4 worm cellular contexts compared by ENCODE assay signal in the genomic region with DNA sequence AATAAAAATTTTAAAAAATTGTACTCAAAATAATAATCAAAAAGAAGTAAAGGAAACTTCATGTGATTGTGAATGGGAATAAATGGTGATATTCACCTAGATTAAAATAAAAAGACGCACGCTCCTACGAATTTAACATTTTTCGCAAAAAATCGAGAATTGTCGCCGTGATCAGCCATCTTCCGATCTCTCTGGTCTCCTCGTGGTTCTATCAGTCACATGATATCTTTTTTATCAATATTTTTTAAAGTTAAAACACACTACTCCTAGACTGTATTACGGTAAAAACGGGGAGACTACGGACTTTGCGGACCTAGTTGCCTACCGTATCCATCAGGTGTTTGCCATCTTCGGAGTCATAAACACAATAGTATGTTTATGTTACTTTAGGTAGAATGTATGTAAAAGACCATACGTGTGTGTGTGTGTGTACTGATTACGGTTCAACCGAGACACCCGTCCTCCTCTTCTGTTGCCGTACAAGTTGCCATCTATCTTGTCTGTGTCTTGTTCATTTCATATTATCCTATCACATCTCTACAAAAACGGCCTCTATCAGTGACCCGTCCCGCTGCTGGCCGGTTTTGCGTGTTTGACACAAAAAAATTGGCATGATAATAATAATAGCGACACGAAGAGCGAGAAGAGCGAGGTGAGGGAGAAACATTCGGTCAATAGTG.
A peak's percentile ranks its signal among the peaks of the same experiment; 100 is the strongest.
TF ChIP-seq lines count a peak whose summit lies in the region.

A gene (minus strand): TSS at position 444 of the 680 bp plus-strand sequence.

TF ChIP-seq in whole organism, L1 larva, 84 proteins besides CTCF, POLR2A, EP300 and RAD21 (continued from another document):
- TF ChIP-seq ceh-82 (tag; optimal IDR thresholded peaks at IDR 0.05; lab: Kevin White, UChicago) (no peak), lsy-2 (tag; optimal IDR thresholded peaks at IDR 0.05; lab: Kevin White, UChicago) (peak in 1 of 2 experiments; percentile 50), unc-86 (tag; optimal IDR thresholded peaks at IDR 0.05; lab: Kevin White, UChicago) (no peak), nhr-28 (tag; optimal IDR thresholded peaks at IDR 0.05; lab: Kevin White, UChicago) (no peak), ztf-11 (tag; optimal IDR thresholded peaks at IDR 0.05; lab: Kevin White, UChicago) (no peak), lin-35 (GFP tag; optimal IDR thresholded peaks at IDR 0.05; lab: Kevin White, UChicago) (peak in 1 of 2 experiments; percentile 52), elt-2 (tag; optimal IDR thresholded peaks at IDR 0.05; lab: Kevin White, UChicago) (peak; percentile 74), snu-23 (GFP tag; optimal IDR thresholded peaks at IDR 0.05; lab: Kevin White, UChicago) (peak; percentile 40), fkh-10 (GFP tag; optimal IDR thresholded peaks at IDR 0.05; lab: Kevin White, UChicago) (no peak), nhr-85 (tag; lab: Kevin White, UChicago) (peak; percentile 86), pax-3 (tag; optimal IDR thresholded peaks at IDR 0.05; lab: Kevin White, UChicago) (no peak), efl-1 (optimal IDR thresholded peaks at IDR 0.05; lab: Kevin White, UChicago) (no peak), efl-1 (GFP tag; optimal IDR thresholded peaks at IDR 0.05 in 1 of 2; lab: Kevin White, UChicago) (peak in 1 of 2 experiments; percentile 82)

TF ChIP-seq in whole organism, L2 larva, 48 proteins besides CTCF, POLR2A, EP300 and RAD21 (continued from another document):
- peak; percentile 23 for TF ChIP-seq nhr-21 (tag; optimal IDR thresholded peaks at IDR 0.05; lab: Kevin White, UChicago)
- TF ChIP-seq alr-1 (tag; optimal IDR thresholded peaks at IDR 0.05; lab: Kevin White, UChicago): no peak
- no peak for TF ChIP-seq elt-3 (tag; optimal IDR thresholded peaks at IDR 0.05; lab: Kevin White, UChicago)
- TF ChIP-seq sem-4 (tag; optimal IDR thresholded peaks at IDR 0.05; lab: Kevin White, UChicago): no peak
- TF ChIP-seq mbf-1 (tag; optimal IDR thresholded peaks at IDR 0.05; lab: Kevin White, UChicago): no peak
- TF ChIP-seq mdl-1 (tag; optimal IDR thresholded peaks at IDR 0.05; lab: Kevin White, UChicago): no peak
- peak; percentile 23 for TF ChIP-seq F13H6.1 (tag; optimal IDR thresholded peaks at IDR 0.05; lab: Kevin White, UChicago)
- no peak for TF ChIP-seq unc-39 (tag; optimal IDR thresholded peaks at IDR 0.05; lab: Kevin White, UChicago)
- no peak for TF ChIP-seq ZK546.5 (tag; optimal IDR thresholded peaks at IDR 0.05; lab: Kevin White, UChicago)
- TF ChIP-seq ztf-4 (tag; optimal IDR thresholded peaks at IDR 0.05; lab: Kevin White, UChicago): no peak
- no peak for TF ChIP-seq skn-1 (tag; optimal IDR thresholded peaks at IDR 0.05; lab: Kevin White, UChicago)
- peak; percentile 30 for TF ChIP-seq nhr-25 (tag; optimal IDR thresholded peaks at IDR 0.05; lab: Kevin White, UChicago)
- TF ChIP-seq Y55F3AM.14 (GFP tag; optimal IDR thresholded peaks at IDR 0.05; lab: Kevin White, UChicago): no peak
- TF ChIP-seq aly-2 (tag; optimal IDR thresholded peaks at IDR 0.05; lab: Kevin White, UChicago): no peak
- no peak for TF ChIP-seq nhr-237 (tag; optimal IDR thresholded peaks at IDR 0.05; lab: Kevin White, UChicago)
- TF ChIP-seq sma-9 (GFP tag; optimal IDR thresholded peaks at IDR 0.05; lab: Kevin White, UChicago): peak; percentile 49
- TF ChIP-seq sma-9 (tag; optimal IDR thresholded peaks at IDR 0.05; lab: Kevin White, UChicago): no peak
- peak in 1 of 2 experiments; percentile 16 for TF ChIP-seq lsy-2 (tag; optimal IDR thresholded peaks at IDR 0.05; lab: Kevin White, UChicago)
- TF ChIP-seq nhr-129 (tag; optimal IDR thresholded peaks at IDR 0.05; lab: Kevin White, UChicago): peak; percentile 64
TF ChIP-seq in whole organism, L2 larva: peak in this region for 9.

TF ChIP-seq in whole organism, L3 larva, 47 proteins besides CTCF, POLR2A, EP300 and RAD21 (continued from another document):
- TF ChIP-seq nhr-67 (tag; optimal IDR thresholded peaks at IDR 0.05; lab: Kevin White, UChicago) (no peak), mml-1 (tag; optimal IDR thresholded peaks at IDR 0.05; lab: Kevin White, UChicago) (no peak), ceh-9 (tag; optimal IDR thresholded peaks at IDR 0.05; lab: Kevin White, UChicago) (no peak), fos-1 (tag; optimal IDR thresholded peaks at IDR 0.05; lab: Kevin White, UChicago) (no peak), ZK546.5 (tag; optimal IDR thresholded peaks at IDR 0.05; lab: Kevin White, UChicago) (no peak), aly-2 (tag; optimal IDR thresholded peaks at IDR 0.05; lab: Kevin White, UChicago) (no peak), ztf-11 (tag; optimal IDR thresholded peaks at IDR 0.05; lab: Kevin White, UChicago) (no peak), pqm-1 (tag; optimal IDR thresholded peaks at IDR 0.05; lab: Kevin White, UChicago) (peak; percentile 52), eor-1 (tag; optimal IDR thresholded peaks at IDR 0.05; lab: Kevin White, UChicago) (no peak), elt-3 (tag; optimal IDR thresholded peaks at IDR 0.05; lab: Kevin White, UChicago) (peak in 1 of 3 experiments; percentile 59), zag-1 (tag; optimal IDR thresholded peaks at IDR 0.05; lab: Kevin White, UChicago) (no peak), nhr-77 (tag; optimal IDR thresholded peaks at IDR 0.05; lab: Kevin White, UChicago) (no peak), sea-2 (GFP tag; optimal IDR thresholded peaks at IDR 0.05; lab: Kevin White, UChicago) (no peak), fkh-2 (tag; optimal IDR thresholded peaks at IDR 0.05; lab: Kevin White, UChicago) (no peak), nfya-1 (tag; optimal IDR thresholded peaks at IDR 0.05; lab: Kevin White, UChicago; ENCODE audit: insufficient read depth) (no peak), pha-4 (tag; optimal IDR thresholded peaks at IDR 0.05; lab: Kevin White, UChicago) (peak; percentile 28), lin-39 (tag; optimal IDR thresholded peaks at IDR 0.05; lab: Kevin White, UChicago) (no peak), egl-27 (tag; optimal IDR thresholded peaks at IDR 0.05; lab: Kevin White, UChicago) (no peak), jun-1 (tag; optimal IDR thresholded peaks at IDR 0.05; lab: Kevin White, UChicago) (peak; percentile 10), unc-62 (GFP tag; optimal IDR thresholded peaks at IDR 0.05; lab: Kevin White, UChicago) (no peak), nhr-12 (tag; optimal IDR thresholded peaks at IDR 0.05; lab: Kevin White, UChicago) (no peak), hmg-11 (tag; optimal IDR thresholded peaks at IDR 0.05; lab: Kevin White, UChicago) (no peak), ceh-16 (tag; optimal IDR thresholded peaks at IDR 0.05; lab: Kevin White, UChicago) (no peak), snpc-4 (tag; optimal IDR thresholded peaks at IDR 0.05; lab: Kevin White, UChicago) (no peak), ztf-4 (tag; optimal IDR thresholded peaks at IDR 0.05; lab: Kevin White, UChicago) (no peak), egl-5 (tag; optimal IDR thresholded peaks at IDR 0.05; lab: Kevin White, UChicago) (no peak), unc-39 (tag; optimal IDR thresholded peaks at IDR 0.05; lab: Kevin White, UChicago) (no peak), R02D3.7 (tag; optimal IDR thresholded peaks at IDR 0.05; lab: Kevin White, UChicago) (no peak), ceh-28 (tag; optimal IDR thresholded peaks at IDR 0.05; lab: Kevin White, UChicago) (peak; percentile 7), nhr-23 (tag; optimal IDR thresholded peaks at IDR 0.05; lab: Kevin White, UChicago) (peak; percentile 13), nhr-28 (tag; optimal IDR thresholded peaks at IDR 0.05; lab: Kevin White, UChicago) (no peak), nhr-76 (tag; optimal IDR thresholded peaks at IDR 0.05; lab: Kevin White, UChicago) (no peak), nhr-43 (tag; optimal IDR thresholded peaks at IDR 0.05; lab: Kevin White, UChicago; ENCODE audit: poor library complexity, severe bottlenecking) (peak; percentile 16), elt-1 (tag; optimal IDR thresholded peaks at IDR 0.05; lab: Kevin White, UChicago) (no peak)

TF ChIP-seq in whole organism, L4 larva, 104 proteins besides CTCF, POLR2A, EP300 and RAD21 (continued from another document):
- TF ChIP-seq T26A8.4 (GFP tag; IDR thresholded peaks at IDR 0.05; lab: Robert Waterston, UW): 0 out of 2 replicates have a peak, but pooled peaks have one; percentile 21
- peak; percentile 91 for TF ChIP-seq pqm-1 (tag; optimal IDR thresholded peaks at IDR 0.05; lab: Kevin White, UChicago)
- peak; percentile 89 for TF ChIP-seq nhr-28 (tag; optimal IDR thresholded peaks at IDR 0.05; lab: Kevin White, UChicago)
- peak in 1 of 2 experiments; percentile 35 for TF ChIP-seq lsy-2 (tag; optimal IDR thresholded peaks at IDR 0.05; lab: Kevin White, UChicago)
- TF ChIP-seq nhr-48 (tag; optimal IDR thresholded peaks at IDR 0.05; lab: Kevin White, UChicago): peak; percentile 42
- TF ChIP-seq mep-1 (tag; optimal IDR thresholded peaks at IDR 0.05; lab: Kevin White, UChicago): peak; percentile 29
- TF ChIP-seq lin-1 (GFP tag; IDR thresholded peaks at IDR 0.05; lab: Robert Waterston, UW): no peak
- TF ChIP-seq ctbp-1 (GFP tag; IDR thresholded peaks at IDR 0.05; lab: Robert Waterston, UW): no peak
- TF ChIP-seq nhr-41 (GFP tag; IDR thresholded peaks at IDR 0.05; lab: Robert Waterston, UW): peak; percentile 27; the same call in 1 of the 2 replicates
- TF ChIP-seq sdz-12 (GFP tag; optimal IDR thresholded peaks at IDR 0.05; lab: Kevin White, UChicago): no peak
- TF ChIP-seq zag-1 (tag; optimal IDR thresholded peaks at IDR 0.05; lab: Kevin White, UChicago): no peak
- peak; percentile 64 for TF ChIP-seq nhr-77 (tag; optimal IDR thresholded peaks at IDR 0.05; lab: Kevin White, UChicago)
- TF ChIP-seq lin-39 (tag; optimal IDR thresholded peaks at IDR 0.05; lab: Kevin White, UChicago): no peak
- TF ChIP-seq dmd-6 (GFP tag; IDR thresholded peaks at IDR 0.05; lab: Robert Waterston, UW): peak; percentile 63; the same call in 1 of the 2 replicates
- no peak for TF ChIP-seq daf-16 (GFP tag; optimal IDR thresholded peaks at IDR 0.05; lab: Kevin White, UChicago)
- TF ChIP-seq daf-16 (tag; optimal IDR thresholded peaks at IDR 0.05; lab: Kevin White, UChicago): peak; percentile 92
- peak; percentile 4 for TF ChIP-seq dve-1 (tag; optimal IDR thresholded peaks at IDR 0.05; lab: Kevin White, UChicago; ENCODE audit: insufficient read depth)
- peak; percentile 21 for TF ChIP-seq nhr-6 (tag; optimal IDR thresholded peaks at IDR 0.05; lab: Kevin White, UChicago)
